Worm (Caenorhabditis elegans): Measurements from ENCODE around the gene pdf-1.

- TF ChIP-seq tra-4 (tag; optimal IDR thresholded peaks at IDR 0.05) (no peak), hmg-4 (GFP tag; optimal IDR thresholded peaks at IDR 0.05) (no peak), ceh-13 (GFP tag; optimal IDR thresholded peaks at IDR 0.05) (no peak), flt-1 (GFP tag; IDR thresholded peaks at IDR 0.05) (no peak)
Measured at ce11 chrIII:6888999-6889824, 23.1 kb downstream of the pdf-1 start, which contains the start of the genes brd-1 and K04C2.2.
